Fruit fly (Drosophila melanogaster): ENCODE measurements around the gene CG16753.
A peak's percentile ranks its signal among the peaks of the same experiment; 100 is the strongest.

The CG16753 gene

DNA sequence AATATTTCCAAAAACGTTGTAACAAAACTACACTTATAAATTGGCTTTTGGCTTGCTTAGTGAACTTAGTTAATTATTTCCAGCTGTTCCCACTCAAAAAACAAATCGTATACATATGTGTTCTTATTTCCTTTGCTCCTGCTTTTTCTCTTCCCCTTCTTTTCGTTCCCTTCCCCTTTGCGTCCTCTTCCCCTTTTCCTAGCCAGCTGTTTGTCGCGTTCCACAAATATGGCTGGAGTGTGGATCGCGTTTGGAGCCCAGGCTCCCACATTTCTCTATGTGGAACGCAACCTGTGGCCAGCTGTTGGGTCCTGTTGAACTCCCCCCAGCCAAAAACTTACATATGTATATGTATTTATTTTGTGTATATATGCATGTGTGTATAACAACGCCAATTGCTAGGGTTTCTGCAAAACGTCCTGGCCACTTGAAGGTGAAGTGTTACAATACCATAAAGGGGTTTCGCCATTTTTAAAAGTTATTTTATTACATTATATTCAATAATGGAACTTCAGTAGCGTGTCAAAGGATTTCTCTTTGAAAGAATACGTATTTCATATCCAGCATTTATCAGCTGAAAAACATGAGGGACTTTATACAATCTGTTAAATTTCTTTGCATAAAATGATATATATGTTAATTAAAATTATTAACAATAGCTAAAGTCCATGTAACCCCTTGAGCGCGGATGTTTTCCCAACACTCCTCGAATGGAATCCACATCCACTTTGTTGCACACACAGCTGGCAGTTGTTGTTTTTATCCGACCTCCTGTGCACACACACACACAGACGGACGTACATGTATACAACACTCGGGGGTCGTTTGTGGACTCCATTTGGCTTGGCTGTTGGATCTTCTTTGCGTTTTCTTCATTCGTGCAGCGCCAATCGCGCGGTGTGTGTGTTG lies 17.1 kb downstream of the CG16753 start:
- TF ChIP-seq CG8478 (optimal IDR thresholded peaks at IDR 0.05) (no peak), Dll (optimal IDR thresholded peaks at IDR 0.05) (no peak), usp (GFP tag; optimal IDR thresholded peaks at IDR 0.05) (no peak), EcR (GFP tag; optimal IDR thresholded peaks at IDR 0.05) (no peak), pan (optimal IDR thresholded peaks at IDR 0.05) (no peak), psq (optimal IDR thresholded peaks at IDR 0.05) (no peak)

DNA sequence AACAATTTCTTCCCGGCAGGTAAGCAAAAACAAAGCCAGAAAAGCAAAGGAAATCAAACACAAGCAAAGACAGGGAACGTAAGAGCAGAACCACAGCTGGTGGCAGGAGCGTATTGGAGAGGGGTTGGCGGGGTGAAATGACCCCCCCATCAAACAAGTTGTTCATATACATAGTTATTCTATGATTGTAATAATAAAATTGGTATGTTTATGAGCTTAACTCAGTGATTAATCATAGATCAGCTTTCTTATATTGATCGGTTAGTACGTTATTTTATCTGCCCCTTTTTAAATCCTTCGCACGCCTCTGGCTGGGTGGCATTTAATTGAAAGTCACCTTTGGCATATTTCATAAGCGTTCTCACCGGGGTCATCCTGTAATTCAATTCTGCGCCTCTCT lies 18.6 kb downstream of the CG16753 start:
- TF ChIP-seq EcR (GFP tag; optimal IDR thresholded peaks at IDR 0.05) (no peak), Dll (optimal IDR thresholded peaks at IDR 0.05) (no peak), psq (optimal IDR thresholded peaks at IDR 0.05) (no peak), usp (GFP tag; optimal IDR thresholded peaks at IDR 0.05) (no peak), CG8478 (optimal IDR thresholded peaks at IDR 0.05) (no peak), pan (optimal IDR thresholded peaks at IDR 0.05) (no peak)

DNA sequence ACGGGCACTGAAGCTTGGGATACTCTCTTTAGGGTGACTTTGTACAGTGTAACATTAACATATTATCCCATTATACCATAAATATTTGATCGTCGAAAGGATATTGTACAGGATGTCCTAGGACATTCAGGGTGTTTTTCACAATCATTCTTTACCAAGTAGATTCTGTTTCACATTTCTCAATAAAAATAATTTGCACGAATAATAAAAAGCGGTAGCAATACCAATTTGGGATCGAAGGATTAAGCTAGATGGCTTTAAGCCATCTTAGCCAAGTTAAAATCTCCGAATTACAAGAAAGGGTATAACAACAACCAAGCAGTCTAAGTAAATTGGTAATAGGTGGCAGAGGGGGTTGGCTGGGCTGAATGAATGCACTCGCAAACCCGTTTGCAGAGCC lies 19.5 kb downstream of the CG16753 start:
- TF ChIP-seq CG8478 (optimal IDR thresholded peaks at IDR 0.05) (no peak), usp (GFP tag; optimal IDR thresholded peaks at IDR 0.05) (no peak), EcR (GFP tag; optimal IDR thresholded peaks at IDR 0.05) (no peak), Dll (optimal IDR thresholded peaks at IDR 0.05) (no peak), psq (optimal IDR thresholded peaks at IDR 0.05) (no peak), pan (optimal IDR thresholded peaks at IDR 0.05) (no peak)

DNA sequence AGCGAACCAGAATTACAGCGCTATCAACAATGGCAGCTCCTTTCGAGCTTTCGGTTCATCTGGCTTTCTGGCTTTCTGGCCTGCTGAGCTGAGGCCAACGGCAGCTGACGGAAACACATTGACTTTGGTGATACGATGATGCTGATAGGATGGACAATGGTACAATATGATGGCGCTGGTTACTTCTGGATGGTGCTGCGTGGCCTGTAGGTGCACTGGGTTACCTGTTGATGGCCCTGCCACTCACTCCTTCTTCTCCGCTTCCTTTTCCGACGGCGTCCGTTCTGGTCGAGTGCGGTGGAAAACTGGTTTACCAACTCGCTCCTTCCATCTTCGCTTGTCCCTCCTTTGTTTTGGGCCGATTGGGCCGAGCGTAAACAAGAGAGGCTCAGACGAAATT lies 19.9 kb downstream of the CG16753 start:
- TF ChIP-seq pan (optimal IDR thresholded peaks at IDR 0.05) (no peak), EcR (GFP tag; optimal IDR thresholded peaks at IDR 0.05) (no peak), psq (optimal IDR thresholded peaks at IDR 0.05) (no peak), CG8478 (optimal IDR thresholded peaks at IDR 0.05) (no peak), Dll (optimal IDR thresholded peaks at IDR 0.05) (no peak), usp (GFP tag; optimal IDR thresholded peaks at IDR 0.05) (no peak)

DNA sequence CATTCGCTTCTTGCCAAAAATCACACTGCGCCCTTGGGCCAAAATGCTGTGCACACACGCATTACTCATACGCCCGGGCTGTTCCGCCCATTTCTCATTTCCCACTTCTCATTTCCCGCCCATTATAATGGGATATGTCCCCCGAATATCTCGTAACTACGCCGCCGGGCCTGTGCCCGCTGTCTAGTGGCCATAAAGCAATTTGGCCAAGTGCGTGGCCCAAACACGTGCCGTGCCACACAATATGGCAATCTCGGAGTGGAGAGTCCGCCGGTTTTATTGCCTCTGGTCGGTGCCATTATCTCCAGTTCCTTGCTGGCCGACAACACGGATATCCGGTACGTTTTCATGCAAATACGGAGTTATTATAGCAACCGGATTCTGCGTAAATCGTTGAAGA lies 22.1 kb downstream of the CG16753 start:
- TF ChIP-seq EcR (GFP tag; optimal IDR thresholded peaks at IDR 0.05) (no peak), CG8478 (optimal IDR thresholded peaks at IDR 0.05) (no peak), Dll (optimal IDR thresholded peaks at IDR 0.05) (peak; percentile 32), pan (optimal IDR thresholded peaks at IDR 0.05) (no peak), usp (GFP tag; optimal IDR thresholded peaks at IDR 0.05) (no peak)

DNA sequence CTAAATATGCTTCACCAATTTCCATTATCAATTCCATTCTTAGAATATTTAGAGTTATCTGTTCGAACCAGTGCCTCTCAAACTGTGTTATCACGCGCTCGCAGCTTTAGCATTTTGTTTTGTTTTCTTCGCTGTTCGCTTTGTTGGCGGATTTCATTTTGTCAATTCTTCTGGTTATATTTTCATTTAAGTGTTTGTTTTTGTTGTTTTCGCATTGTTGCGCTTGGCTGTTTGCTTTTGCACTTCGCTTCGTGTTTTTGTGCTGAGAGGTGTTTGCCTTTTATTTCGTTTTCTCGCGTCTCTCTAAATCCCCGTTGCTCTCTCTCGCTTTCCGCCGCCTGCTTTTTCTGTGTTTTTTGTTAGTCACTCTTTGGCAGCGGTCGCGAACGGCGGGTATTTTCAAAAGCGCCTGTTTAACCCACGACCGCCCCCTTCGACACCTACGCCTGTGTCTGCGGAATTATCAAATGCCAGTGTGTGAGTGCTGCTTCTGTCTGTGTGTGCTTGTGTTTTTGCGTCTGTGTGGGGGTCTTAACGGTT lies 22.8 kb downstream of the CG16753 start:
- TF ChIP-seq usp (GFP tag; optimal IDR thresholded peaks at IDR 0.05), result no peak
- TF ChIP-seq pan (optimal IDR thresholded peaks at IDR 0.05), result peak; percentile 49
- TF ChIP-seq EcR (GFP tag; optimal IDR thresholded peaks at IDR 0.05), result no peak
- no peak for TF ChIP-seq Dll (optimal IDR thresholded peaks at IDR 0.05)
- TF ChIP-seq psq (optimal IDR thresholded peaks at IDR 0.05), result no peak

DNA sequence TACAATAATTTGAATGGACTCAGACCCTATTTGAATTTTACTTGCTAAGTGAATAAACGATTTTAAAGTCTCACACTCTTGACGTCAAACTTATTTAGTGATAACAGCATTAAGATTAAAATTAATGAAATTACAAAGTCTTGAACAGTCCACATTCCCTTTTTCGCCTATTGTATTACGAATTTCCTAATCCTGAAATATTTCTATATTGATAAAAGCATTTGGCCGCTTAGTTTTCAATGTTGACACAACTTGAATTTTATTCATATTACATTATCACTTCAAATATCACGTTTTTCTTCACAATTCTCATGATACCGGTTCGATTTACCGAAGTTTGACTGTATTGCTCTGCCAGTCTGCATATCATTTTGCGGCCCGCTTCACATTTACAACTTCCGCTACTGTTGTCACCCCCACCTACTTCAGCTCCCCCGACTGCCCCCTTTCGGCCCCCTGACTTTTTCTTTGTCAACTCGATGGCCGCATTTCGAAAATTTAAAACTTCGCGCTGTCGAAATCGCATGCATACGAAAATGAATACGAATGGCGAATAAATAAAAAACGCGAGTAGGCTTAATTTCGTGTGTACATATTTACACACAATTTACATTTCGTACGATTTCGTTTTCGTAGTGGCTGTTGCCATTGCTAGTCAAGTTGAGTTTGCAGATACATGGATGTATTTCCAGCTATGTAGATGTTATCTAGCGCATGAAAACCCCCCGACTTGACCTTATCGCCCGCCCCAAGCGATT lies 23.7 kb downstream of the CG16753 start:
- TF ChIP-seq CG8478 (optimal IDR thresholded peaks at IDR 0.05), result no peak
- TF ChIP-seq EcR (GFP tag; optimal IDR thresholded peaks at IDR 0.05), result no peak
- TF ChIP-seq Dll (optimal IDR thresholded peaks at IDR 0.05), result no peak
- no peak for TF ChIP-seq usp (GFP tag; optimal IDR thresholded peaks at IDR 0.05)
- TF ChIP-seq psq (optimal IDR thresholded peaks at IDR 0.05), result no peak
- TF ChIP-seq pan (optimal IDR thresholded peaks at IDR 0.05), result no peak

DNA sequence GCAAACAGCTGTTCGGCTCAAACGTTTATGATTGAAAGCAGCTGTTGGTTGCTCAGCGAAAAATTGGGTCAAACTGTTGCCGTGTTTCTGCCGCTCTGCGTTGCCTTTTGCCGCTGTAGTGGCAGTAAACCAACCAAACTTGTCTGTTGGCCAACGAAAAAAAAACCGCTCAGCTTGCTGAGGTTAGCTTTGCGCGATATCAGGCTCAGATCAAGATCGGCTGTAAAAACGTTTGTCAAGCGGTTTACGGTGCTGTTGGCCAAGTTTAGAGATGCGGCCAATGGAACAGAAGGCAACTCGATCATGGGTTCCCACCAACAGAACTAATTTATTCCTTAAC lies 24.2 kb downstream of the CG16753 start:
- TF ChIP-seq usp (GFP tag; optimal IDR thresholded peaks at IDR 0.05), result no peak
- no peak for TF ChIP-seq psq (optimal IDR thresholded peaks at IDR 0.05)
- no peak for TF ChIP-seq EcR (GFP tag; optimal IDR thresholded peaks at IDR 0.05)
- no peak for TF ChIP-seq Dll (optimal IDR thresholded peaks at IDR 0.05)
- TF ChIP-seq CG8478 (optimal IDR thresholded peaks at IDR 0.05), result no peak
- TF ChIP-seq pan (optimal IDR thresholded peaks at IDR 0.05), result no peak

DNA sequence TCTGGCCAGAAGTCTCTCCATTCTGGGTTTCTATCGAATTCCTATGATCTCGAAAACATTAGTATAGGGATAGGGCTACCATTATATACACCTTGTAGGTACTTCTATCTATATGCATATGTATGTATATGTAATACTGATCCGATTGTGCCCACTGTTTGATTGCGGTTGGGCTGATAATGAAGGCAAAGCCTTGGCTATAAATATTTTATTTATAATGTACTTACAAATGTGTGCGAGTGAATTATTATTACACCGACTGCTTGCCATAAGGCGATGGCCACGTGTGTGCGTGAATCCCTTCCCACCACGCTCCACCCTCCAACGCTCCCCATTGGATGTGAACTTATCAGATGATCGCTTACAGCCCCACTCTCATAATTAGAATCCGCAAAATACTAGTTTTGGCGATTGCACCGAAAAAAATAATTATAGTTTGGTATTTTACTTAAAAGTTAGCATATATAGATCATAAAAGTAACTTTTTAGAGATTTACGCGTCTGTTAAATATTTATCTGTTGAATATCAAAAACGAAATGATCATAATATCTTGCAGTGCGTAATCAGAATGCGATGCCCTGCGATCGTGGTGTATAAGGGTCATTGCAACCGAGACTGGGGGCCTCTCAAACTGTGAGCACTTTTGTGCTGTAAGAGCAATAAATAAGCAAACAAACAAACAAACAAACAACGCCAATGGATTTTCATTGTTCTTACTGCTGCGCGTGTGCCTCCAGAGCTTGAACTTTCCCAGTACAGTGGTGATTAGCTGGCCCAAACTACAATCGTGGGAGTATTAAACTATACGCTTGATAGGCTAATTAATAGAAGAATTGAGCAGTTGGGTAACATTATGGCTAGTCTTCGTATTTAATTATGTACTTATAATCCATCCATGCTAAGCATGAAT lies 25.5 kb downstream of the CG16753 start:
- TF ChIP-seq Dll (optimal IDR thresholded peaks at IDR 0.05), result no peak
- TF ChIP-seq psq (optimal IDR thresholded peaks at IDR 0.05), result no peak
- no peak for TF ChIP-seq pan (optimal IDR thresholded peaks at IDR 0.05)
- TF ChIP-seq usp (GFP tag; optimal IDR thresholded peaks at IDR 0.05), result no peak
- TF ChIP-seq EcR (GFP tag; optimal IDR thresholded peaks at IDR 0.05), result peak in 1 of 2 experiments; percentile 63

DNA sequence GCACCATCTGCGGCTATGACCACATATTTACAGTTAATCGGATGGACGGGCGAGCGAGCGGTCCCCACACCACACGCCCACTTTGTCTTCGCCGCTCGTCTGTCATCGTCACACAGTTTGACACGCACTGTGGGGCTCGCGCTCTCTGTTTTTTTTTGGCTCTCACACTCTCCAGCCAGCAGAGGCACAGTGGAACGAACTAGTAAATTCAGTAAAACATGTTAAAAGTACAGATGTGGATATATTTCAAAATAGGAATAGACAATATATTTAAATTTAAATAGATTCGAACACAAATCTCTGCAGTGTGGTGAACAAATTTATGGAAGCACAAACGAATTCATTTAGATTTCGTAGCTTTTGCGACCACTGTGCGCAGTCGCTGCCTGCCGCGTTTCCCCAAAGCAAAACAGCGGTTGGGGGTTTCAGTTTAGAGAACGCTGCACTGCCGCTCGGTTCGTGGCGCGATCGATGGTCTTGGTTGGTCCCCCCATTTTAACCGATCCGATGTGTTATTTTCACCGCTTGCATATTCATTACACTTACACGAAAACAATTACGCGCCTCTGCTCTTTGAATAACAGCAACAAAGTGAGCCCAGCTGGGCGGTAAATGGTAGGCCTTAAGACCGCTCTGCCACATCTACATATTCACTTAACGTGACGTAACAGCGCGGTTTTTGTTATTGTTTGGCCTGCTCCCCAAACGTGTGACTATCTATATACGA lies 26.4 kb downstream of the CG16753 start:
- TF ChIP-seq Dll (optimal IDR thresholded peaks at IDR 0.05) (no peak), CG8478 (optimal IDR thresholded peaks at IDR 0.05) (no peak), pan (optimal IDR thresholded peaks at IDR 0.05) (no peak), psq (optimal IDR thresholded peaks at IDR 0.05) (no peak), usp (GFP tag; optimal IDR thresholded peaks at IDR 0.05) (no peak), EcR (GFP tag; optimal IDR thresholded peaks at IDR 0.05) (no peak)

Data from whole organism.